Fruit fly (Drosophila melanogaster) whole organism, pupa: ENCODE results near the gene mAChR-C.

Source experiments
- CG10348 ChIP-seq: fragments of 200-800 bp; sonication (Bioruptor generic); IDR thresholded peaks from 2 replicates; pipeline ENCODE4 v1.3.6; 2022; ENCODE audit warnings: missing biosample characterization, missing genetic modification characterization
- CG12605 ChIP-seq: fragments of 200-800 bp; sonication (Bioruptor generic); IDR thresholded peaks from 2 replicates; pipeline ENCODE4 v1.3.6; 2022; ENCODE audit warnings: missing biosample characterization, missing genetic modification characterization
- CG13204 ChIP-seq: fragments of 200-800 bp; sonication (Bioruptor generic); optimal IDR thresholded peaks from 2 replicates; lab custom pipeline; 2018; ENCODE audit warnings: missing biosample characterization, mild to moderate bottlenecking, missing genetic modification characterization, moderate library complexity
- CG14655 ChIP-seq: fragments of 200-800 bp; sonication (Bioruptor generic); optimal IDR thresholded peaks from 3 replicates; lab custom pipeline; 2017; ENCODE audit warnings: mild to moderate bottlenecking, missing biosample characterization, missing genetic modification reagents, missing genetic modification characterization
- CG15710 ChIP-seq: fragments of 200-800 bp; sonication (Bioruptor generic); optimal IDR thresholded peaks from 2 replicates; lab custom pipeline; 2018; ENCODE audit warnings: missing biosample characterization, mild to moderate bottlenecking, missing genetic modification characterization, moderate library complexity
- CG4496 ChIP-seq: fragments of 200-800 bp; sonication (Bioruptor generic); IDR thresholded peaks from 3 replicates; pipeline ENCODE4 v1.3.6; 2022; ENCODE audit warnings: missing biosample characterization, missing genetic modification characterization
- D1 ChIP-seq: fragments of 200-800 bp; sonication (Bioruptor generic); optimal IDR thresholded peaks from 2 replicates; lab custom pipeline; 2018; ENCODE audit warnings: missing biosample characterization, mild to moderate bottlenecking, missing genetic modification characterization, moderate library complexity
- EcR ChIP-seq: fragments of 200-800 bp; sonication (Bioruptor generic); optimal IDR thresholded peaks from 3 replicates; lab custom pipeline; 2019; ENCODE audit warnings: missing biosample characterization, missing genetic modification characterization, mild to moderate bottlenecking, moderate library complexity, missing genetic modification reagents
- Ets98B ChIP-seq: fragments of 200-800 bp; sonication (Bioruptor generic); IDR thresholded peaks from 2 replicates; pipeline ENCODE4 v1.3.6; 2022; ENCODE audit warnings: missing biosample characterization, missing genetic modification characterization
- Pif1A ChIP-seq: fragments of 200-800 bp; sonication (Bioruptor generic); optimal IDR thresholded peaks from 3 replicates; lab custom pipeline; 2016; ENCODE audit warnings: missing biosample characterization, missing genetic modification characterization
- Pif1B ChIP-seq: fragments of 200-800 bp; sonication (Bioruptor generic); optimal IDR thresholded peaks from 3 replicates; lab custom pipeline; 2016; ENCODE audit warnings: missing biosample characterization, missing genetic modification characterization
- fd96Ca ChIP-seq: fragments of 200-800 bp; sonication (Bioruptor generic); IDR thresholded peaks from 3 replicates; pipeline ENCODE4 v1.3.6; 2022; ENCODE audit warnings: missing biosample characterization, missing genetic modification characterization

- no peak for TF ChIP-seq CG4496
- TF ChIP-seq fd96Ca (GFP tag; lab: Robert Waterston, UW) = no peak
- no peak for TF ChIP-seq CG13204 (GFP tag; lab: Kevin White, UChicago)
- no peak for TF ChIP-seq Ets98B (GFP tag; lab: Robert Waterston, UW)
- no peak for TF ChIP-seq Pif1A (GFP tag; lab: Kevin White, UChicago)
- no peak for TF ChIP-seq CG10348
- no peak for TF ChIP-seq EcR (GFP tag; lab: Kevin White, UChicago)
- no peak for TF ChIP-seq CG12605
- no peak for TF ChIP-seq CG14655 (GFP tag; lab: Kevin White, UChicago)
- TF ChIP-seq CG15710 = no peak
- TF ChIP-seq Pif1B (GFP tag; lab: Kevin White, UChicago) = no peak
- TF ChIP-seq D1 (tag; lab: Kevin White, UChicago) = no peak
Measured at dm6 chrX:6866764-6867163, 34.3 kb upstream of the mAChR-C start.
